Worm (Caenorhabditis elegans) whole organism, L4 larva: Measurements from ENCODE around the gene K08H2.4.

Experiments used
- hlh-30 ChIP-seq: sonication (generic microtip); optimal IDR thresholded peaks from 2 replicates; lab custom pipeline; 2017; ENCODE audit warnings: antibody characterized with exemption, mild to moderate bottlenecking, missing genetic modification characterization, missing compliant biosample characterization; ENCODE audit not compliant: insufficient read depth
- lin-1 ChIP-seq: fragments of 200-800 bp; sonication (Bioruptor generic); IDR thresholded peaks from 2 replicates; pipeline ENCODE4 v1.3.6; 2022; ENCODE audit warnings: missing genetic modification reagents, missing genetic modification characterization, missing compliant biosample characterization
- lin-13 ChIP-seq: fragments of 150-350 bp; optimal IDR thresholded peaks from 2 replicates; lab custom pipeline; 2014; ENCODE audit warnings: missing biosample characterization, missing genetic modification reagents, missing genetic modification characterization
- madf-9 ChIP-seq: fragments of 200-800 bp; sonication (Bioruptor generic); conservative IDR thresholded peaks from 2 replicates; pipeline ENCODE4 v1.3.6; 2022; ENCODE audit warnings: missing genetic modification reagents, missing genetic modification characterization, missing compliant biosample characterization
- mdt-29 ChIP-seq: fragments of 200-800 bp; sonication (Bioruptor generic); IDR thresholded peaks from 2 replicates; pipeline ENCODE4 v1.3.6; 2022; ENCODE audit warnings: missing genetic modification reagents, missing genetic modification characterization, missing compliant biosample characterization
- snpc-4 ChIP-seq: fragments of 150-350 bp; optimal IDR thresholded peaks from 2 replicates; lab custom pipeline; 2014; ENCODE audit warnings: missing biosample characterization, missing genetic modification characterization

- no peak for TF ChIP-seq lin-13 (GFP tag; lab: Kevin White, UChicago)
- TF ChIP-seq lin-1 (GFP tag; lab: Robert Waterston, UW): no peak
- TF ChIP-seq mdt-29: no peak
- no peak for TF ChIP-seq hlh-30 (tag; lab: Kevin White, UChicago)
- no peak for TF ChIP-seq madf-9 (GFP tag; lab: Robert Waterston, UW)
- TF ChIP-seq snpc-4 (tag; lab: Kevin White, UChicago): no peak
These were observed 3.4 kb upstream of the K08H2.4 start, which contains the start of gene K08H2.2 for ce11 chrX:13234879-13235278.
